Fruit fly (Drosophila melanogaster): ENCODE measurements around the gene Dh44.

DNA sequence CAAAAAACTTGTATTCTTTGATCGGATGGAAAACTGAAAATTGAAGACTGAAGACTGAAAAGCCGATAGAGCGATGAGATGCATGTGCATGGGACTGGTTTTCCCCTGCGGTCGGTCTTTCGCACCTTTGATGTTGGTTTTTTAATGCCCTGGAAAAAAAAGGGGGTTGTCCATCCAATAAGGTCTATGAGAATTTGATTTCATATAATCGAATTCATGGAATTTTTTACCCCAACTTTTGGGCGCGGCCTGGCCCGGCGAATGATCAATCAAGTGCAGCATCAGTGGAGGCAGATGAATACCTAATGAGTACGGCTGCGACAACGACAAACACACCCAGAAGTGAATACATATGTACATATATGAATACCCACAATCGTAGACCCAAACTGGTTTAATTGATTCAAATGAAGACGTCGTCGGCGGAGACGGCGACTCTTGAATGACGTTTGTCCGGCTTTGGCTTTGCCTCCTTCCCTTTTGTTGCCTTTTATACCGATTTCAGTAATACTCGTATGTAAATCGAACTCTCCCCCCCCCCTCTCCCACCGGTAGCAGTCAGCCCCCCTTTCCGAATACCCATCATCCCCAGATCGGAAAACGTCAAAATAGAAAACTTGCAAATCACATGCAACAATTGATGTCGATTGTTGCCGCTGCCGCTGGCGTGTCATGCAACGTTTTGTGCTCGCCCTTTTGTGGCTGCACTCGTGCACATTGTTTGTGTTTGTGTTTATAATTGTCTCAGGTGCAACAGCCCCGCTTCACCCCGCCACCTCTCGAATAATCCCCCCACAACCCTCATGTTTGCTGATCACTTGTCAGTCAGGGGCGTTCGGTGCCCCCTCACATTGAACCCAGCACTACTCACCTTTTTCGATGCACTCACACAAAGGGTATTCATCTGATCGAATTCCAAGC lies 34.7 kb upstream of the Dh44 start:
- TF ChIP-seq CG8478 (optimal IDR thresholded peaks at IDR 0.05) (no peak), psq (optimal IDR thresholded peaks at IDR 0.05) (no peak), Dll (optimal IDR thresholded peaks at IDR 0.05) (no peak), EcR (GFP tag; optimal IDR thresholded peaks at IDR 0.05) (no peak), usp (GFP tag; optimal IDR thresholded peaks at IDR 0.05) (no peak)

All from whole organism.